Fruit fly (Drosophila melanogaster): ENCODE results near the gene Hsp60B.
A peak's percentile ranks its signal among the peaks of the same experiment; 100 is the strongest.

DNA sequence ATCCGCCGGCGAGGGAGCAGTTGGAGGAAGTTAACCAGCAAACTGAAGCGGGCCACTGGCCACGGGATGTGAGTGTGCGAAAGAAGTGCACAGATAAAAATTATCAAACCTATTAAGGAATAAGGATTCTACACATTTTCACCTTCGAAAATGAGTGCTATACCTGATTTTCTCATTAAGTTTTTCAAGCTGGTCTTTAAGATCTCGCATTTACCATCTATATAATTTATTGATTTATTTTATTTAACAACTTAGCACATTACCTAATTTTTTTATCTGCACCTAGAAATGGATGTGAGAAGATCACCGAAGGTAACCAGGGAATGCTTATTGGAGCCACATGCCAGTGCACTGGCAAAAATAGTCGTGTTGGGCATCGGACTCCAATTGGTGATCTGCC is 6.4 kb upstream of the Hsp60B start:
- TF ChIP-seq Ets21C (GFP tag; optimal IDR thresholded peaks at IDR 0.05) (no peak), Gug (GFP tag; IDR thresholded peaks at IDR 0.05) (no peak), salr (GFP tag; optimal IDR thresholded peaks at IDR 0.05) (no peak), CG16779 (tag; optimal IDR thresholded peaks at IDR 0.05) (no peak), CG7368 (GFP tag; optimal IDR thresholded peaks at IDR 0.05) (no peak), dsx (GFP tag; optimal IDR thresholded peaks at IDR 0.05; ENCODE audit: poor library complexity, severe bottlenecking) (peak; percentile 41), pdm3 (GFP tag; optimal IDR thresholded peaks at IDR 0.05) (peak; percentile 2), spab (GFP tag; optimal IDR thresholded peaks at IDR 0.05) (peak; percentile 41), Ets96B (tag; optimal IDR thresholded peaks at IDR 0.05) (peak; percentile 63), CG3919 (GFP tag; optimal IDR thresholded peaks at IDR 0.05) (peak; percentile 37), Eip75B (GFP tag; optimal IDR thresholded peaks at IDR 0.05) (no peak), acj6 (GFP tag; optimal IDR thresholded peaks at IDR 0.05) (peak; percentile 4), Lpt (GFP tag; optimal IDR thresholded peaks at IDR 0.05) (no peak), lz (GFP tag; optimal IDR thresholded peaks at IDR 0.05) (no peak)

Measured in whole organism, prepupa.